Fruit fly (Drosophila melanogaster) S2 (cell line): ENCODE measurements around the gene Tnpo.

Source experiments
- CG8478 ChIP-seq: fragments of >200 bp; optimal IDR thresholded peaks from 2 replicates; lab custom pipeline; 2018
- CTCF ChIP-seq, 2 experiments: fragments of >200 bp; optimal IDR thresholded peaks; 2 replicates each; lab custom pipeline; 2018

DNA sequence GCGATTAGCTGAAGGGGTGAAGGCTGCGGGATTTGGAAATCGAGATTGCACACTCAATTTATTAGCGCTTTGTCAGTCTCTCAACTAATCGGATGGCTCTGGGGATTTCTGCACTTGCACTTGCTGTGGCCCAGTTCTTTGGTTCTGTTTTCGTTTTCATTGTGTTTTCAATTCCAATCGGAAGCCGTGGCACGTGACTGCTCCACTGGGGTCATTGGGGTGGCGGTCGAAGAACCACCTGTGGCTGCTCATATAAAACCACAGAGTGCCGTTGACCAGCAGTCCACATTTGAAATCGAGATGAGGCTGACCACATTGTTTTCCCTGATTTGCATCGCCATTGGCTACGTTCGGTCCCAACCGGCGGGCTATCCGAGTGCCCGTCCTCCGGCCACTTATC is 32.8 kb upstream of the Tnpo start, which contains the start of gene Cpr65Az:
- TF ChIP-seq CTCF (optimal IDR thresholded peaks at IDR 0.05; lab: Kevin White, UChicago), result no peak
- TF ChIP-seq CG8478 (lab: Kevin White, UChicago), result no peak
